Worm (Caenorhabditis elegans): ENCODE measurements around the gene C16D9.4.

- no peak for TF ChIP-seq lsy-2 (tag; optimal IDR thresholded peaks at IDR 0.05)
- TF ChIP-seq hlh-30 (tag; optimal IDR thresholded peaks at IDR 0.05; ENCODE audit: insufficient read depth): no peak
- TF ChIP-seq dpl-1 (GFP tag; optimal IDR thresholded peaks at IDR 0.05): no peak
- TF ChIP-seq lin-39 (tag; optimal IDR thresholded peaks at IDR 0.05): no peak
- TF ChIP-seq daf-12 (tag; optimal IDR thresholded peaks at IDR 0.05): no peak
- TF ChIP-seq unc-130 (GFP tag; optimal IDR thresholded peaks at IDR 0.05): no peak
- no peak for TF ChIP-seq ctbp-1 (GFP tag; IDR thresholded peaks at IDR 0.05)
Observed at ce11 chrV:8263941-8264340, 21.2 kb upstream of the C16D9.4 start, which contains the start of gene C16D9.9.
